Worm (Caenorhabditis elegans) whole organism, young adult: Measurements from ENCODE around the gene try-14.

ENCODE experiments used
- C06A6.2 ChIP-seq: fragments of 200-800 bp; sonication (Bioruptor generic); conservative IDR thresholded peaks from 2 replicates; pipeline ENCODE4 v1.3.6; 2022; ENCODE audit warnings: missing genetic modification characterization, missing compliant biosample characterization
- F37B4.10 ChIP-seq: fragments of 200-800 bp; sonication (Bioruptor generic); IDR thresholded peaks from 2 replicates; pipeline ENCODE4 v1.3.6; 2022; ENCODE audit warnings: missing genetic modification characterization, missing compliant biosample characterization
- F49E8.2 ChIP-seq: sonication (generic microtip); optimal IDR thresholded peaks from 3 replicates; lab custom pipeline; 2017; ENCODE audit warnings: missing genetic modification characterization, mild to moderate bottlenecking, missing compliant biosample characterization, antibody characterized with exemption, moderate library complexity; ENCODE audit not compliant: insufficient read depth
- K12H6.12 ChIP-seq: fragments of 200-800 bp; sonication (Bioruptor generic); optimal IDR thresholded peaks from 2 replicates; lab custom pipeline; 2018; ENCODE audit warnings: mild to moderate bottlenecking, missing genetic modification characterization, missing compliant biosample characterization
- T07F8.4 ChIP-seq: sonication (generic microtip); optimal IDR thresholded peaks from 2 replicates; lab custom pipeline; 2016; ENCODE audit warnings: mild to moderate bottlenecking, missing genetic modification characterization, moderate library complexity, missing compliant biosample characterization
- Y53G8AR.9 ChIP-seq: fragments of 200-800 bp; sonication (Bioruptor generic); conservative IDR thresholded peaks from 2 replicates; pipeline ENCODE4 v1.3.6; 2022; ENCODE audit warnings: missing genetic modification reagents, missing genetic modification characterization, missing compliant biosample characterization
- Y79H2A.3 ChIP-seq: fragments of 200-800 bp; sonication (Bioruptor generic); conservative IDR thresholded peaks from 2 replicates; pipeline ENCODE4 v1.3.6; 2022; ENCODE audit warnings: missing genetic modification reagents, missing genetic modification characterization, missing compliant biosample characterization
- ZK185.1 ChIP-seq: sonication (generic microtip); optimal IDR thresholded peaks from 2 replicates; lab custom pipeline; 2016; ENCODE audit warnings: mild to moderate bottlenecking, missing genetic modification characterization, missing compliant biosample characterization; ENCODE audit not compliant: poor library complexity, severe bottlenecking
- athp-1 ChIP-seq: sonication (generic microtip); optimal IDR thresholded peaks from 2 replicates; lab custom pipeline; 2017; ENCODE audit warnings: mild to moderate bottlenecking, missing genetic modification characterization, missing compliant biosample characterization
- attf-6 ChIP-seq: fragments of 200-800 bp; sonication (Bioruptor generic); IDR thresholded peaks from 2 replicates; pipeline ENCODE4 v1.3.6; 2022; ENCODE audit warnings: missing genetic modification reagents, missing genetic modification characterization, missing compliant biosample characterization
- bed-1 ChIP-seq: fragments of 200-800 bp; sonication (Bioruptor generic); IDR thresholded peaks from 2 replicates; pipeline ENCODE4 v1.3.6; 2022; ENCODE audit warnings: missing genetic modification reagents, missing genetic modification characterization, missing compliant biosample characterization
- ceh-100 ChIP-seq: fragments of 200-800 bp; sonication (Bioruptor generic); IDR thresholded peaks from 2 replicates; pipeline ENCODE4 v1.3.6; 2022; ENCODE audit warnings: missing genetic modification reagents, missing genetic modification characterization, missing compliant biosample characterization
- ceh-40 ChIP-seq: fragments of 200-800 bp; sonication (Bioruptor generic); IDR thresholded peaks from 2 replicates; pipeline ENCODE4 v1.3.6; 2022; ENCODE audit warnings: missing genetic modification characterization, missing compliant biosample characterization
- ceh-58 ChIP-seq: fragments of 200-800 bp; sonication (Bioruptor generic); IDR thresholded peaks from 2 replicates; pipeline ENCODE4 v1.3.6; 2022; ENCODE audit warnings: missing genetic modification characterization, missing compliant biosample characterization
- ceh-79 ChIP-seq: sonication (generic microtip); optimal IDR thresholded peaks from 2 replicates; lab custom pipeline; 2017; ENCODE audit warnings: mild to moderate bottlenecking, missing genetic modification characterization, missing compliant biosample characterization
- ceh-91 ChIP-seq: fragments of 200-800 bp; sonication (Bioruptor generic); IDR thresholded peaks from 2 replicates; pipeline ENCODE4 v1.3.6; 2022; ENCODE audit warnings: missing genetic modification reagents, missing genetic modification characterization, missing compliant biosample characterization
- hlh-12 ChIP-seq: sonication (generic microtip); optimal IDR thresholded peaks from 2 replicates; lab custom pipeline; 2016; ENCODE audit warnings: missing genetic modification characterization, missing compliant biosample characterization
- hlh-26 ChIP-seq: fragments of 200-800 bp; sonication (Bioruptor generic); conservative IDR thresholded peaks from 2 replicates; pipeline ENCODE4 v1.3.6; 2022; ENCODE audit warnings: missing genetic modification reagents, missing genetic modification characterization, missing compliant biosample characterization
- lag-1 ChIP-seq: fragments of 200-800 bp; sonication (Bioruptor generic); IDR thresholded peaks from 2 replicates; pipeline ENCODE4 v1.3.6; 2022; ENCODE audit warnings: missing genetic modification reagents, missing genetic modification characterization, missing compliant biosample characterization
- let-526 ChIP-seq: fragments of 200-800 bp; sonication (Bioruptor generic); IDR thresholded peaks from 2 replicates; pipeline ENCODE4 v1.3.6; 2022; ENCODE audit warnings: missing genetic modification reagents, missing genetic modification characterization, missing compliant biosample characterization
- lin-40 ChIP-seq: sonication (generic microtip); optimal IDR thresholded peaks from 2 replicates; lab custom pipeline; 2016; ENCODE audit warnings: missing genetic modification characterization, mild to moderate bottlenecking, missing compliant biosample characterization, missing genotype, missing genetic modification reagents
- madf-6 ChIP-seq: fragments of 200-800 bp; sonication (Bioruptor generic); IDR thresholded peaks from 2 replicates; pipeline ENCODE4 v1.3.6; 2022; ENCODE audit warnings: missing genetic modification reagents, missing genetic modification characterization, missing compliant biosample characterization
- madf-8 ChIP-seq: fragments of 200-800 bp; sonication (Bioruptor generic); conservative IDR thresholded peaks from 2 replicates; pipeline ENCODE4 v1.3.6; 2022; ENCODE audit warnings: missing genetic modification reagents, missing genetic modification characterization, missing compliant biosample characterization
- mcd-1 ChIP-seq: fragments of 200-800 bp; sonication (Bioruptor generic); IDR thresholded peaks from 2 replicates; pipeline ENCODE4 v1.3.6; 2022; ENCODE audit warnings: missing genetic modification reagents, missing genetic modification characterization, missing compliant biosample characterization
- mxl-1 ChIP-seq: sonication (generic microtip); optimal IDR thresholded peaks from 2 replicates; lab custom pipeline; 2016; ENCODE audit warnings: missing genetic modification characterization, missing compliant biosample characterization
- nfyb-1 ChIP-seq: fragments of 200-800 bp; sonication (Bioruptor generic); IDR thresholded peaks from 2 replicates; pipeline ENCODE4 v1.3.6; 2022; ENCODE audit warnings: missing genetic modification reagents, missing genetic modification characterization, missing compliant biosample characterization
- nhr-120 ChIP-seq: fragments of 200-800 bp; sonication (Bioruptor generic); IDR thresholded peaks from 2 replicates; pipeline ENCODE4 v1.3.6; 2022; ENCODE audit warnings: missing genetic modification characterization, missing compliant biosample characterization
- nhr-27 ChIP-seq: fragments of 200-800 bp; sonication (Bioruptor generic); optimal IDR thresholded peaks from 2 replicates; lab custom pipeline; 2018; ENCODE audit warnings: mild to moderate bottlenecking, missing genetic modification characterization, moderate library complexity, missing compliant biosample characterization
- nhr-90 ChIP-seq: sonication (generic microtip); optimal IDR thresholded peaks from 2 replicates; lab custom pipeline; 2016; ENCODE audit warnings: missing genotype, mild to moderate bottlenecking, missing genetic modification characterization, missing compliant biosample characterization
- snpc-3.4 ChIP-seq: sonication (generic microtip); optimal IDR thresholded peaks from 2 replicates; lab custom pipeline; 2017; ENCODE audit warnings: missing genetic modification characterization, mild to moderate bottlenecking, missing compliant biosample characterization, antibody characterized with exemption, moderate library complexity, missing genotype, missing genetic modification reagents
- snpc-4 ChIP-seq, 5 experiments: fragments of 150-350 bp in 1 of 5; sonication (generic microtip) in 4 of 5; optimal IDR thresholded peaks; 2 replicates each; lab custom pipeline; 2014 to 2018; ENCODE audit warnings: missing genetic modification characterization in 5 of 5, missing biosample characterization in 3 of 5, antibody characterized with exemption in 2 of 5, mild to moderate bottlenecking in 2 of 5, missing compliant biosample characterization in 2 of 5, missing genotype in 2 of 5, moderate library complexity in 2 of 5, missing genetic modification reagents in 1 of 5
- somi-1 ChIP-seq: fragments of 200-800 bp; sonication (Bioruptor generic); optimal IDR thresholded peaks from 2 replicates; lab custom pipeline; 2018; ENCODE audit warnings: mild to moderate bottlenecking, missing genetic modification characterization, missing compliant biosample characterization
- zfh-2 ChIP-seq: fragments of 200-800 bp; sonication (Bioruptor generic); conservative IDR thresholded peaks from 2 replicates; pipeline ENCODE4 v1.3.6; 2022; ENCODE audit warnings: missing genetic modification reagents, missing genetic modification characterization, missing compliant biosample characterization
- ztf-25 ChIP-seq: fragments of 200-800 bp; sonication (Bioruptor generic); IDR thresholded peaks from 2 replicates; pipeline ENCODE4 v1.3.6; 2022; ENCODE audit warnings: missing genetic modification reagents, missing genetic modification characterization, missing compliant biosample characterization
- ztf-6 ChIP-seq: fragments of 200-800 bp; sonication (Bioruptor generic); IDR thresholded peaks from 2 replicates; pipeline ENCODE4 v1.3.6; 2022; ENCODE audit warnings: missing genetic modification reagents, missing genetic modification characterization, missing compliant biosample characterization

The try-14 gene

ce11 chrX:7466682-7467081 is 28.7 kb downstream of the try-14 start:
- no peak for TF ChIP-seq ceh-91 (GFP tag; lab: Robert Waterston, UW)
- no peak for TF ChIP-seq F37B4.10 (GFP tag; lab: Robert Waterston, UW)
- no peak for TF ChIP-seq snpc-3.4 (tag; lab: Kevin White, UChicago)
- TF ChIP-seq nhr-90 (tag; lab: Kevin White, UChicago), result no peak
- TF ChIP-seq nhr-27 (tag; lab: Kevin White, UChicago), result no peak
- TF ChIP-seq ceh-100 (GFP tag; lab: Robert Waterston, UW), result no peak
- TF ChIP-seq attf-6 (GFP tag; lab: Robert Waterston, UW), result no peak
- no peak for TF ChIP-seq K12H6.12
- TF ChIP-seq madf-8 (GFP tag; lab: Robert Waterston, UW), result no peak
- TF ChIP-seq somi-1 (GFP tag; lab: Kevin White, UChicago), result no peak
- no peak for TF ChIP-seq lag-1 (GFP tag; lab: Robert Waterston, UW)
- TF ChIP-seq nhr-120 (GFP tag; lab: Robert Waterston, UW), result no peak
- TF ChIP-seq ceh-79 (tag; lab: Kevin White, UChicago), result no peak
- no peak for TF ChIP-seq let-526 (GFP tag; lab: Robert Waterston, UW)
- TF ChIP-seq T07F8.4 (tag; lab: Kevin White, UChicago), result no peak
- TF ChIP-seq hlh-12, result no peak
- TF ChIP-seq madf-6 (GFP tag; lab: Robert Waterston, UW), result no peak

- 0 out of 2 replicates have a peak, but pooled peaks have one; percentile 30 for TF ChIP-seq Y53G8AR.9 (GFP tag; lab: Robert Waterston, UW)
- TF ChIP-seq nfyb-1 (GFP tag; lab: Robert Waterston, UW), result peak; percentile 58; the same call in 1 of the 2 replicates
- no peak for TF ChIP-seq ceh-79 (tag; lab: Kevin White, UChicago)
- peak; percentile 91 for TF ChIP-seq zfh-2
- TF ChIP-seq ztf-25, result no peak
- TF ChIP-seq mcd-1 (GFP tag; lab: Robert Waterston, UW), result no peak
- TF ChIP-seq C06A6.2 (GFP tag; lab: Robert Waterston, UW), result no peak
Observed at ce11 chrX:7464389-7464788, 31.0 kb downstream of the try-14 start.

ce11 chrX:7463637-7464036 is 31.8 kb downstream of the try-14 start, which contains the start of gene sox-2:
sox-2 (minus strand) TSS chrX:7463736.
- no peak for TF ChIP-seq snpc-4 (GFP tag; optimal IDR thresholded peaks at IDR 0.05; lab: Kevin White, UChicago)
- TF ChIP-seq snpc-4 (tag; optimal IDR thresholded peaks at IDR 0.05; lab: Kevin White, UChicago), result no peak
- no peak for TF ChIP-seq bed-1 (GFP tag; lab: Robert Waterston, UW)
- no peak for TF ChIP-seq F49E8.2 (tag; lab: Kevin White, UChicago)
- no peak for TF ChIP-seq let-526 (GFP tag; lab: Robert Waterston, UW)
- TF ChIP-seq ceh-40 (GFP tag; lab: Robert Waterston, UW), result 0 out of 2 replicates have a peak, but pooled peaks have one; percentile 38
- no peak for TF ChIP-seq lin-40 (tag; lab: Kevin White, UChicago)
- 0 out of 2 replicates have a peak, but pooled peaks have one; percentile 7 for TF ChIP-seq zfh-2
- no peak for TF ChIP-seq ztf-6
- no peak for TF ChIP-seq hlh-26 (GFP tag; lab: Robert Waterston, UW)
- TF ChIP-seq Y79H2A.3, result no peak
- TF ChIP-seq athp-1 (tag; lab: Kevin White, UChicago), result no peak
- no peak for TF ChIP-seq snpc-3.4 (tag; lab: Kevin White, UChicago)
- TF ChIP-seq ZK185.1 (tag; lab: Kevin White, UChicago), result no peak
- no peak for TF ChIP-seq ceh-58 (GFP tag; lab: Robert Waterston, UW)
- TF ChIP-seq mxl-1 (tag; lab: Kevin White, UChicago), result no peak
- TF ChIP-seq, all 124 proteins: peak for 2
